Worm (Caenorhabditis elegans): ENCODE data around the gene cpsf-3.

The cpsf-3 gene

ce11 chrIV:13290239-13290638, 7.6 kb upstream of the cpsf-3 start:
- TF ChIP-seq tbx-2 (tag; optimal IDR thresholded peaks at IDR 0.05) (no peak), pqm-1 (tag; optimal IDR thresholded peaks at IDR 0.05) (no peak), ahr-1 (tag; optimal IDR thresholded peaks at IDR 0.05) (no peak)

- no peak for TF ChIP-seq C38D4.7 (GFP tag; optimal IDR thresholded peaks at IDR 0.05)
- TF ChIP-seq pax-1 (tag; optimal IDR thresholded peaks at IDR 0.05) = no peak
- TF ChIP-seq npax-4 (tag; optimal IDR thresholded peaks at IDR 0.05) = no peak
- no peak for TF ChIP-seq dmd-4 (tag; optimal IDR thresholded peaks at IDR 0.05; ENCODE audit: borderline replicate concordance)
- TF ChIP-seq ceh-14 (tag; optimal IDR thresholded peaks at IDR 0.05) = no peak
- peak; percentile 77 for TF ChIP-seq ceh-31 (tag; optimal IDR thresholded peaks at IDR 0.05)
- no peak for TF ChIP-seq hlh-30 (tag; optimal IDR thresholded peaks at IDR 0.05; ENCODE audit: insufficient read depth)
- peak; percentile 23 for TF ChIP-seq hlh-8 (tag; optimal IDR thresholded peaks at IDR 0.05)
- TF ChIP-seq hlh-13 (GFP tag; optimal IDR thresholded peaks at IDR 0.05) = no peak
- TF ChIP-seq pha-4 (tag; optimal IDR thresholded peaks at IDR 0.05) = no peak
- TF ChIP-seq nhr-11 (tag; optimal IDR thresholded peaks at IDR 0.05) = no peak
- no peak for TF ChIP-seq nfya-1 (tag; optimal IDR thresholded peaks at IDR 0.05)
- no peak for TF ChIP-seq ceh-45 (GFP tag; IDR thresholded peaks at IDR 0.05)
- no peak for TF ChIP-seq fkh-10 (GFP tag; optimal IDR thresholded peaks at IDR 0.05)
- no peak for TF ChIP-seq rnt-1 (tag; optimal IDR thresholded peaks at IDR 0.05)
- TF ChIP-seq ttx-3 (tag; optimal IDR thresholded peaks at IDR 0.05) = peak; percentile 7
- TF ChIP-seq ets-4 (tag; optimal IDR thresholded peaks at IDR 0.05) = peak; percentile 26
- TF ChIP-seq ahr-1 (tag; optimal IDR thresholded peaks at IDR 0.05) = no peak
- peak; percentile 47 for TF ChIP-seq elt-2 (tag; optimal IDR thresholded peaks at IDR 0.05)
- no peak for TF ChIP-seq ztf-16 (tag; optimal IDR thresholded peaks at IDR 0.05)
- peak; percentile 80 for TF ChIP-seq C08G9.2 (tag; optimal IDR thresholded peaks at IDR 0.05)
- peak; percentile 72 for TF ChIP-seq ceh-2 (tag; optimal IDR thresholded peaks at IDR 0.05)
- no peak for TF ChIP-seq sox-2 (GFP tag; IDR thresholded peaks at IDR 0.05)
- TF ChIP-seq gmeb-2 (tag; optimal IDR thresholded peaks at IDR 0.05) = no peak
- no peak for TF ChIP-seq ceh-18 (tag; optimal IDR thresholded peaks at IDR 0.05)
- peak; percentile 22 for TF ChIP-seq tbx-7 (tag; optimal IDR thresholded peaks at IDR 0.05)
- TF ChIP-seq ceh-6 (GFP tag; optimal IDR thresholded peaks at IDR 0.05) = no peak
- TF ChIP-seq T23F11.4 (GFP tag; optimal IDR thresholded peaks at IDR 0.05) = no peak
- TF ChIP-seq zip-5 (tag; optimal IDR thresholded peaks at IDR 0.05) = peak; percentile 57
- TF ChIP-seq eyg-1 (tag; optimal IDR thresholded peaks at IDR 0.05) = no peak
These were observed 6.6 kb upstream of the cpsf-3 start, which contains the start of gene Y67H2A.10 for ce11 chrIV:13289321-13289720. Y67H2A.10 (minus strand) TSS chrIV:13289504.

- no peak for TF ChIP-seq unc-55 (GFP tag; optimal IDR thresholded peaks at IDR 0.05)
- peak; percentile 22 for TF ChIP-seq ceh-31 (tag; optimal IDR thresholded peaks at IDR 0.05)
- peak; percentile 12 for TF ChIP-seq ceh-18 (tag; optimal IDR thresholded peaks at IDR 0.05)
- TF ChIP-seq nfya-1 (tag; optimal IDR thresholded peaks at IDR 0.05) = peak; percentile 17
- no peak for TF ChIP-seq eyg-1 (tag; optimal IDR thresholded peaks at IDR 0.05)
- TF ChIP-seq unc-42 (tag; optimal IDR thresholded peaks at IDR 0.05) = peak; percentile 36
- TF ChIP-seq fax-1 (tag; optimal IDR thresholded peaks at IDR 0.05) = peak; percentile 44
These were observed 10.2 kb downstream of the cpsf-3 start, which contains the start of gene unc-26 for ce11 chrIV:13272494-13272893. unc-26 (minus strand) TSS chrIV:13272516.

ce11 chrIV:13268385-13268784, 14.3 kb downstream of the cpsf-3 start:
- TF ChIP-seq ceh-6 (GFP tag; optimal IDR thresholded peaks at IDR 0.05) = no peak
- TF ChIP-seq lin-11 (tag; optimal IDR thresholded peaks at IDR 0.05) = no peak
- TF ChIP-seq nfya-1 (tag; optimal IDR thresholded peaks at IDR 0.05) = peak; percentile 84
- no peak for TF ChIP-seq ref-2 (tag; optimal IDR thresholded peaks at IDR 0.05)
- no peak for TF ChIP-seq hlh-13 (GFP tag; optimal IDR thresholded peaks at IDR 0.05)
